Worm (Caenorhabditis elegans) whole organism, late embryonic: ENCODE data around the gene C54E4.1.

Experiments used
- K02D7.2 ChIP-seq: sonication (generic microtip); optimal IDR thresholded peaks from 2 replicates; lab custom pipeline; 2017; ENCODE audit warnings: mild to moderate bottlenecking, missing genetic modification characterization, missing compliant biosample characterization
- T23F11.4 ChIP-seq: fragments of 200-800 bp; sonication (Bioruptor generic); optimal IDR thresholded peaks from 2 replicates; lab custom pipeline; 2018; ENCODE audit warnings: mild to moderate bottlenecking, missing genetic modification characterization, missing compliant biosample characterization
- ama-1 ChIP-seq: fragments of 150-350 bp; optimal IDR thresholded peaks from 2 replicates; lab custom pipeline; 2014
- elt-2 ChIP-seq: sonication (generic microtip); optimal IDR thresholded peaks from 2 replicates; lab custom pipeline; 2016; ENCODE audit warnings: missing genetic modification reagents, missing genetic modification characterization, missing compliant biosample characterization
- fkh-6 ChIP-seq: sonication (generic microtip); optimal IDR thresholded peaks from 2 replicates; lab custom pipeline; 2016; ENCODE audit warnings: missing genetic modification characterization, missing compliant biosample characterization
- hlh-13 ChIP-seq: fragments of 200-800 bp; sonication (Bioruptor generic); optimal IDR thresholded peaks from 2 replicates; lab custom pipeline; 2018; ENCODE audit warnings: mild to moderate bottlenecking, missing genetic modification characterization, missing compliant biosample characterization
- hlh-30 ChIP-seq: sonication (generic microtip); optimal IDR thresholded peaks from 2 replicates; lab custom pipeline; 2017; ENCODE audit warnings: antibody characterized with exemption, missing genetic modification characterization, missing compliant biosample characterization; ENCODE audit not compliant: insufficient read depth
- npax-4 ChIP-seq: sonication (generic microtip); optimal IDR thresholded peaks from 2 replicates; lab custom pipeline; 2016; ENCODE audit warnings: missing genetic modification characterization, missing compliant biosample characterization
- pat-9 ChIP-seq: fragments of 200-800 bp; sonication (Bioruptor generic); optimal IDR thresholded peaks from 2 replicates; lab custom pipeline; 2018; ENCODE audit warnings: mild to moderate bottlenecking, missing genetic modification characterization, moderate library complexity, missing compliant biosample characterization
- pqm-1 ChIP-seq: sonication (generic microtip); optimal IDR thresholded peaks from 2 replicates; lab custom pipeline; 2016; ENCODE audit warnings: missing genetic modification characterization, missing compliant biosample characterization
- rnt-1 ChIP-seq: sonication (generic microtip); optimal IDR thresholded peaks from 2 replicates; lab custom pipeline; 2016; ENCODE audit warnings: missing genetic modification characterization, missing compliant biosample characterization
- sox-4 ChIP-seq: sonication (generic microtip); optimal IDR thresholded peaks from 2 replicates; lab custom pipeline; 2017; ENCODE audit warnings: mild to moderate bottlenecking, missing genetic modification characterization, inconsistent platforms, missing compliant biosample characterization
- ttx-3 ChIP-seq: sonication (generic microtip); optimal IDR thresholded peaks from 2 replicates; lab custom pipeline; 2016; ENCODE audit warnings: missing genetic modification reagents, missing genetic modification characterization, missing compliant biosample characterization
- unc-55 ChIP-seq: sonication (generic microtip); optimal IDR thresholded peaks from 2 replicates; lab custom pipeline; 2017; ENCODE audit warnings: missing biosample characterization, missing genetic modification reagents, missing genetic modification characterization

- no peak for TF ChIP-seq hlh-13
- no peak for TF ChIP-seq pqm-1 (tag; lab: Kevin White, UChicago)
- TF ChIP-seq rnt-1 = no peak
- TF ChIP-seq fkh-6 (tag; lab: Kevin White, UChicago) = no peak
- no peak for TF ChIP-seq ama-1 (lab: Kevin White, UChicago)
- TF ChIP-seq elt-2 (tag; lab: Kevin White, UChicago) = no peak
- no peak for TF ChIP-seq pat-9
- TF ChIP-seq sox-4 (tag; lab: Kevin White, UChicago) = no peak
- TF ChIP-seq ttx-3 (tag; lab: Kevin White, UChicago) = no peak
- TF ChIP-seq hlh-30 (tag; lab: Kevin White, UChicago) = no peak
- TF ChIP-seq K02D7.2 (tag; lab: Kevin White, UChicago) = no peak
- TF ChIP-seq unc-55 = no peak
- TF ChIP-seq T23F11.4 (GFP tag; lab: Kevin White, UChicago) = no peak
- TF ChIP-seq npax-4 (tag; lab: Kevin White, UChicago) = no peak
Measured at ce11 chrIV:2142320-2142719, 33.1 kb upstream of the C54E4.1 start.
